Worm (Caenorhabditis elegans): ENCODE data around the gene sec-61.G.

The sec-61.G gene

DNA sequence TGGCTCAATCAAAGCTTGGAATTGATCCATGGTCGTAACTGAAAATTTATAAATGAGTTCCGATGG, at the start of gene sec-61.G:
Gene sec-61.G (minus strand): TSS at position 38 of the 66 bp plus-strand sequence.
- no peak for TF ChIP-seq flh-1 (GFP tag; optimal IDR thresholded peaks at IDR 0.05)
- no peak for TF ChIP-seq tbx-8 (GFP tag; optimal IDR thresholded peaks at IDR 0.05)
- TF ChIP-seq ztf-11 (tag; optimal IDR thresholded peaks at IDR 0.05) = no peak
- no peak for TF ChIP-seq lin-32 (GFP tag; optimal IDR thresholded peaks at IDR 0.05)
- TF ChIP-seq blmp-1 (tag; optimal IDR thresholded peaks at IDR 0.05) = no peak
- no peak for TF ChIP-seq unc-62 (GFP tag; optimal IDR thresholded peaks at IDR 0.05)
- TF ChIP-seq ham-2 (GFP tag; optimal IDR thresholded peaks at IDR 0.05) = no peak
- TF ChIP-seq drap-1 (GFP tag; optimal IDR thresholded peaks at IDR 0.05) = no peak
- TF ChIP-seq zip-8 (tag; optimal IDR thresholded peaks at IDR 0.05) = no peak

DNA sequence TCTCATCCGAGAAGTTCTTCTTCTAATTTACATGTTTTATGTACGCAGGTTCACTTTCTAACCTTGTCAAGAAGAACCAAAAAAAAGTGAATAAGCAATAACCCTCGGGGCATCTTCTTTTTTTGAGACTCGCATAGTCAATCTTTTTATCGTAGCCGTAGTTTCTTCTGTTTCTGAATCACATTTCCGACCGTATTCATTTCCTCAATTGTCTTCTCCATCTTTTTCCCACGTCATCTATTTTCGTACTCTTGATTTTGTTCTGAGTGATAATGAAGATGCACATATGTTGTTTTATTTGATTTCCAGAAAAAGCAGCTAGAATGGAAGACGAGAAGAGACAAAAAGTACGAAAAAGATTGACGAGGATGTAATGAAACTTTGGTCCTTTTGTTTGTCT, 48.0 kb upstream of the sec-61.G start:
- no peak for TF ChIP-seq zip-8 (tag; optimal IDR thresholded peaks at IDR 0.05)
- TF ChIP-seq ces-1 (GFP tag; optimal IDR thresholded peaks at IDR 0.05) = peak; percentile 28

ce11 chrV:10942161-10942560, 45.2 kb upstream of the sec-61.G start, which contains the start of gene zip-9:
TSS of gene zip-9 (plus strand) at chrV:10942461.
- TF ChIP-seq unc-39 (tag; optimal IDR thresholded peaks at IDR 0.05) = no peak
- TF ChIP-seq sptf-1 (tag; optimal IDR thresholded peaks at IDR 0.05) = no peak
- TF ChIP-seq tbx-8 (GFP tag; optimal IDR thresholded peaks at IDR 0.05) = no peak
- no peak for TF ChIP-seq hlh-1 (tag; optimal IDR thresholded peaks at IDR 0.05)
- TF ChIP-seq ceh-39 (tag; optimal IDR thresholded peaks at IDR 0.05) = no peak
- TF ChIP-seq elt-1 (tag; optimal IDR thresholded peaks at IDR 0.05; ENCODE audit: borderline replicate concordance, insufficient read depth) = no peak
- no peak for TF ChIP-seq bed-3 (GFP tag; optimal IDR thresholded peaks at IDR 0.05)
- no peak for TF ChIP-seq ces-1 (GFP tag; optimal IDR thresholded peaks at IDR 0.05)
- no peak for TF ChIP-seq ham-2 (GFP tag; optimal IDR thresholded peaks at IDR 0.05)

ce11 chrV:10941150-10941549, 44.2 kb upstream of the sec-61.G start, which contains the start of gene F17C11.26:
TSS of gene F17C11.26 (plus strand) at chrV:10941450.
- TF ChIP-seq elt-3 (tag; optimal IDR thresholded peaks at IDR 0.05) (no peak), unc-62 (GFP tag; optimal IDR thresholded peaks at IDR 0.05) (no peak), sem-2 (GFP tag; optimal IDR thresholded peaks at IDR 0.05) (no peak), lin-13 (tag; optimal IDR thresholded peaks at IDR 0.05) (no peak), lsy-2 (tag; optimal IDR thresholded peaks at IDR 0.05) (no peak), mab-5 (tag; optimal IDR thresholded peaks at IDR 0.05) (no peak), nhr-76 (tag; optimal IDR thresholded peaks at IDR 0.05) (no peak), ces-1 (GFP tag; optimal IDR thresholded peaks at IDR 0.05) (no peak), bed-3 (GFP tag; optimal IDR thresholded peaks at IDR 0.05) (no peak), nhr-237 (tag; optimal IDR thresholded peaks at IDR 0.05) (no peak), ceh-39 (tag; optimal IDR thresholded peaks at IDR 0.05) (no peak), sptf-1 (tag; optimal IDR thresholded peaks at IDR 0.05) (no peak), zip-8 (tag; optimal IDR thresholded peaks at IDR 0.05) (no peak), ceh-43 (GFP tag; optimal IDR thresholded peaks at IDR 0.05) (no peak), flh-1 (GFP tag; optimal IDR thresholded peaks at IDR 0.05) (no peak), hlh-1 (tag; optimal IDR thresholded peaks at IDR 0.05) (no peak), pha-4 (tag; optimal IDR thresholded peaks at IDR 0.05) (no peak), mls-2 (tag; optimal IDR thresholded peaks at IDR 0.05) (no peak), nhr-12 (tag; optimal IDR thresholded peaks at IDR 0.05) (no peak), ztf-11 (tag; optimal IDR thresholded peaks at IDR 0.05) (no peak)

DNA sequence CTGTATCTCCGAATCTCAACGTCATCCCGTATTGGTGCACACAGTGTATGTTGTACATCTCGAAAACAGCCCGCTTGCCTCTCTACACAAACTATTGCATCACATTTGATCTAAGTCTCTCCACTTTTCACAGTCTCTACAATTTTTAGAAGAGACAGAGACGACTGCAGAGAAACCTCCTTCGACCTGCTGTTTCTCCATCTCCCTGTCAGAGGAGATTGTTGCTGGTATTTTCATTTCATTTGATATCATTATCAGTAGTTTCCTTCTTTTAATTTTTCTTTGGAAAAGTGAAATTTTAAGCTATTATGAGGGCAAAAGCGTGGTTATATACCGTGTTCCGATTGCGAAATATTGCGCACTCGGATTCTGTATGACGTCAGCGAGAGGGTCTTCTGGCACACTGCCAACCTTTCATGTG, 43.6 kb upstream of the sec-61.G start:
- TF ChIP-seq tbx-8 (GFP tag; optimal IDR thresholded peaks at IDR 0.05) = no peak
- peak; percentile 9 for TF ChIP-seq hlh-1 (tag; optimal IDR thresholded peaks at IDR 0.05)
- no peak for TF ChIP-seq ztf-11 (tag; optimal IDR thresholded peaks at IDR 0.05)
- peak; percentile 14 for TF ChIP-seq blmp-1 (tag; optimal IDR thresholded peaks at IDR 0.05)
- TF ChIP-seq unc-39 (tag; optimal IDR thresholded peaks at IDR 0.05) = no peak
- TF ChIP-seq unc-62 (GFP tag; optimal IDR thresholded peaks at IDR 0.05) = peak; percentile 75
- TF ChIP-seq sem-2 (GFP tag; optimal IDR thresholded peaks at IDR 0.05) = no peak
- TF ChIP-seq ham-2 (GFP tag; optimal IDR thresholded peaks at IDR 0.05) = peak; percentile 39
- TF ChIP-seq zip-8 (tag; optimal IDR thresholded peaks at IDR 0.05) = peak; percentile 66
- TF ChIP-seq bed-3 (GFP tag; optimal IDR thresholded peaks at IDR 0.05) = no peak
- peak; percentile 22 for TF ChIP-seq lsy-2 (tag; optimal IDR thresholded peaks at IDR 0.05)
- no peak for TF ChIP-seq nhr-76 (tag; optimal IDR thresholded peaks at IDR 0.05)
- no peak for TF ChIP-seq sptf-1 (tag; optimal IDR thresholded peaks at IDR 0.05)
- TF ChIP-seq nhr-2 (tag; optimal IDR thresholded peaks at IDR 0.05) = peak; percentile 68
- TF ChIP-seq cnd-1 (tag; optimal IDR thresholded peaks at IDR 0.05) = no peak
- no peak for TF ChIP-seq ceh-43 (GFP tag; optimal IDR thresholded peaks at IDR 0.05)
- no peak for TF ChIP-seq nhr-12 (tag; optimal IDR thresholded peaks at IDR 0.05)
- no peak for TF ChIP-seq lin-32 (GFP tag; optimal IDR thresholded peaks at IDR 0.05)
- TF ChIP-seq pha-4 (tag; optimal IDR thresholded peaks at IDR 0.05) = peak; percentile 4
- TF ChIP-seq flh-1 (GFP tag; optimal IDR thresholded peaks at IDR 0.05) = no peak
- no peak for TF ChIP-seq nhr-237 (tag; optimal IDR thresholded peaks at IDR 0.05)
- TF ChIP-seq ceh-83 (GFP tag; optimal IDR thresholded peaks at IDR 0.05) = no peak
- peak; percentile 50 for TF ChIP-seq mep-1 (tag; optimal IDR thresholded peaks at IDR 0.05)
- TF ChIP-seq ceh-39 (tag; optimal IDR thresholded peaks at IDR 0.05) = peak; percentile 43
- TF ChIP-seq ces-1 (GFP tag; optimal IDR thresholded peaks at IDR 0.05) = peak; percentile 58
- peak; percentile 20 for TF ChIP-seq drap-1 (GFP tag; optimal IDR thresholded peaks at IDR 0.05)
- TF ChIP-seq unc-120 (tag; optimal IDR thresholded peaks at IDR 0.05; ENCODE audit: poor library complexity, severe bottlenecking) = peak; percentile 34
